Fruit fly (Drosophila melanogaster) Kc167 (cell line): Measurements from ENCODE around the gene CG7276.

Experiments
- Myc ChIP-seq: fragments of >200 bp; optimal IDR thresholded peaks from 2 replicates; lab custom pipeline; 2017; ENCODE audit warnings: missing external identifiers
- Sin3A ChIP-seq: fragments of >200 bp; optimal IDR thresholded peaks from 2 replicates; lab custom pipeline; 2018; ENCODE audit warnings: missing external identifiers
- h ChIP-seq: fragments of >200 bp; optimal IDR thresholded peaks from 3 replicates; lab custom pipeline; 2018; ENCODE audit warnings: missing external identifiers
- insv ChIP-seq: fragments of >200 bp; optimal IDR thresholded peaks from 3 replicates; lab custom pipeline; 2018; ENCODE audit warnings: missing external identifiers
- psq ChIP-seq: fragments of >200 bp; optimal IDR thresholded peaks from 2 replicates; lab custom pipeline; 2017; ENCODE audit warnings: missing external identifiers
- ttk ChIP-seq: sonication (Bioruptor generic); optimal IDR thresholded peaks from 2 replicates; lab custom pipeline; 2017; ENCODE audit warnings: missing external identifiers

The CG7276 gene

DNA sequence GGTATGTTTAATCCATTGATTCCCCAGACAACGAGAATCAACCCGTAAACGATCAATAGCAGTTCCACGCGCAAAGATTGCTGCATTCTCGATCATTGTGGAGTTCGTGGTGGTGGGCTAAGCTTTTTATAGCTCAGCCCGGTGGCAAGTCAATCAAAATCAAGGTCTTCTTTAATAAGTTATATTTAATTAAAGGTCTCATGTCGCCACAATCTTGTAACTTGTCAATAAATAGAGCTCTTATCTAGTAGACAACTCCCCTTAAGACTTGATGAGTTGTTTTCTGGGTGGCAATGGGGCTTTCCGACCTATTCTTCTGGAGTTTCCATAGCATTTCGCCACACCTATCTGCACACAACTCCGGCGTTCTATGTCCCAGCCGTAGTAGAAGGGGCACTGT is 30.1 kb downstream of the CG7276 start, which contains the start of gene CG42728:
Gene CG42728, minus strand, starts transcription at position 101 of the 400 bp plus-strand sequence.
- TF ChIP-seq psq (lab: Kevin White, UChicago) (no peak), Myc (no peak), insv (no peak), ttk (no peak)

DNA sequence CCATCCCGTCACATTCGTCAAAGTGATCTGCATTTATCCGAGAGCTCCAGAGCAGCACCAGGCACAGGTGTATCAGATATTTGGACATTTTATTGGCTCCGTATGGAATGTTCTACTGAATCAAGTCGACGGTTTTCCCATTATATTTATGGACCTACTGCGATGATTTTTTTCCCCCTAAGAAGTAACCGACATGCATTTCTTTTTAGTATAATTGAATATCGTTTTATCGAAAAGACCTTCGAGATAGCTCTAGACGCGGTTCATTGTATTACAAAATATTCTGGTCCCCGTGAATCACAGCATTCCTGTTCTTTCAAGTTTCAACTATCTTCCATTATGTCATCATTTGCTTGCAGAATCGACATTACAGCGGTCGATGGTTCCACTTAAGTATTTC is 31.1 kb downstream of the CG7276 start, which contains the start of gene obst-H:
Gene obst-H, minus strand, starts transcription at position 101 of the 400 bp plus-strand sequence.
- TF ChIP-seq h (lab: Kevin White, UChicago) (no peak), Myc (no peak), Sin3A (lab: Kevin White, UChicago) (no peak), insv (no peak), ttk (no peak), psq (lab: Kevin White, UChicago) (no peak)

DNA sequence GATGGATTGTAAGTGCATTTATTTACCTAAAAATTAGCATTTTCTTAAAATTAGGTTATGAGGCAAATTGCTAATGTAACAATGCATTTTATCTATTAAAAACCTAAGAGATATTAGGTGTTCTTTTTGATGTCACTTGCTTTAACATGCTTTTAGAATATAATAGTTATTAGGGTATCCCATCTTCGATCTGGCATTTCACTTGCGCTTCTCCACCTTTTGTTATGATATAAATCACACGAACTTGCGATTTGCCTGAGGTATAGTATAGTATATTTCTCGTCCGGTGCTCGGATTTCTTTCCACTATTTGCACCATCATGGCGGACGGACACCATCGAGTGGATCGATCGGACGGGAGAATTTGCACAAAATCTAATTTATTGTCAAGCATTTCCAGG is 32.1 kb downstream of the CG7276 start:
- TF ChIP-seq Sin3A (lab: Kevin White, UChicago) (no peak), h (lab: Kevin White, UChicago) (no peak), ttk (no peak), psq (lab: Kevin White, UChicago) (no peak), insv (no peak), Myc (no peak)

DNA sequence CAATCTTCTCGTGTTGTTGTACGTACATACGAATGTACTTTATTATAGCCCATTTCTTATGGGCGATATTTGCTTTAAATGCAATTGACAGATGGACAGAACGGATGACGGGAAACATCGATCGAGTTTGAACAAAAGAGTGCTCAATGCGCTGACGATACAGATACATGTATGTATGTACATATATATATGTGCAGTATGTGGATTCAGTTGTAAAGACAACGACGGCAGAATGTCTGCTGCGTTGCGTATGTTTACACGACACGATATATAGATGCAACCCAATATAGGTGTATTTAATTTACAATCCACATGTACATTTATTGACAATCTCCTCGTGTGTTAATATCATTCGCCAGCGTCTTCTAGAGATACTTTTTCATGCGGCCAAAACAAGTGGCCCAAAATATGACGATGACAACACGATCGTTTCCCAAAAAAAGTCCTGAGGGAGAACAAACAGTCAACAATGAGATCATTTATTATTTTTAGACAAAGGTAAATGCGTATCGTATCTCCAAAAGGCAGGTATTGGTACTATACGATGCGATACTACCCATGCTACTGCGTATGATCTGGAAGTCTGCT is 32.7 kb downstream of the CG7276 start:
- TF ChIP-seq Sin3A (lab: Kevin White, UChicago) (no peak), insv (no peak), ttk (no peak), Myc (no peak), psq (lab: Kevin White, UChicago) (no peak), h (lab: Kevin White, UChicago) (no peak)

DNA sequence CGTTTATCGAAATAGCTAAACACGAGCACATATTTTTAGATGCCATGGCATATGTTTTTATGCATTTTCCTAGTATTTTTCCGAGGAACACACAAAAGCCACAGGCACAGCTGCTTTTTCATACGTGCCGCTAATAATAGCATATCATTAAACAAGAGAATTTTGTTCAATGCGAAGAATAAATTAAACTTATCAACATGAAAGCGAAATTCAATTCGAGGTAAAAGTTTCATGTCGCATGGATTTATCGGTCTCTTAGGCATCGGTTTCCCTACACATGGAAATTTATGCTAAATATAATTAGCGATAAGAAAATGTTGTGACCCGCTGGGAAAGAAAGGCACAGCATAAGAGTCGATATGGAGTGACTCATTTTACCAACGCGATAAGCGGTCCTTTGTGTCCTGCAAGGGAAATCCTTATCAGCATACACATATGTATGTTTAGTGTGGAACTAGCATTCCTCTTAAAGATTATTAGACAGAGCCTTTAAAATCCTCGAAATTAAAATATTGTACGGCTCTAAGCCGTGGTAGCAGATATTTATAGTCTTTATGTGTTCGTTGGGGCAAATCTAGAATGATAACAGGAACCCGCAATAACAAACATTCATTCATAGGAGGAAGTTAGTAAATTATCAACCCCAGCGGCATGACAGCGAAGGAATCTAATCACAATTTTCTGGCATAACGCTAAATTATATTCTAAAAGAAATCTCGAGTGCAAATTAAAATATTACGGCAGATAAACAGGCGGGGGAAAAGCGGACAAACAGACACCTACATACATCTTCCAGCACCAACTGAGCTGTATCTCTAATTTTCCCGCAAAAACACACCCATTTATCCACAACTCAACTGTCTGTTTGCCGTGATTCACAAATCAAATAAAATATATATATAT is 33.7 kb downstream of the CG7276 start, which contains the start of gene CG43248:
Gene CG43248, minus strand, starts transcription at position 51 of the 903 bp plus-strand sequence.
- TF ChIP-seq Sin3A (lab: Kevin White, UChicago), result no peak
- no peak for TF ChIP-seq insv
- TF ChIP-seq psq (lab: Kevin White, UChicago), result no peak

DNA sequence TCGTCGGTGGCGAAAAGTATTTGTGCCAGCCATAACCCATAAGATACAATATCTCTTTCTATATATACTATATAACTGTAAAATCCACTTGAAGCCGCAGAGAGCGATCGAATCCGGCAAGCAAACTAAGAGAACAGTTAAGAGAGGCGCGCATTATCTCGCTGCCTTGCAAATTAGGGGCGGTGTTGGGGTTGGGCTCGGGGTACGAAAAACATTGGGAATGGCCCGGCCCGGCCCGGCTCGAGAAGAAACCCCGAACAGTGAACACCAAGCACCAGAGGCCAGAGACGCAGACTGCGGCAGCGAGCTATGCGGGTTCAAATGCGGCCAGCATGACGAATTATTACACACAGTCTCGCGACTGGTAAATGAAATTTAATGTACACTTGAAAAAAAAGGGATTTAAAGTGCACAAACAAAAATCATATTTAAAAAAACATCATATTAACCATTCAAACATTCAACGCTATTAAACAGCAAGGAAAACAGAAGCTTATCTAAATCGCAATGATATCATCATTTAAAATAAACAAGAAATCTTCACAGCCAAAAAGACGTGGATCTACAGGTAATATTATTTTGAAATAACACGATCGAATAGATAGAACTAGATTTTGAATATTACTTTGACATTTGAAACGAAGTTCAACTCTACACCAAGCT is 34.5 kb downstream of the CG7276 start:
- TF ChIP-seq ttk (no peak), psq (lab: Kevin White, UChicago) (no peak), h (lab: Kevin White, UChicago) (no peak), insv (no peak), Sin3A (lab: Kevin White, UChicago) (no peak), Myc (no peak)

DNA sequence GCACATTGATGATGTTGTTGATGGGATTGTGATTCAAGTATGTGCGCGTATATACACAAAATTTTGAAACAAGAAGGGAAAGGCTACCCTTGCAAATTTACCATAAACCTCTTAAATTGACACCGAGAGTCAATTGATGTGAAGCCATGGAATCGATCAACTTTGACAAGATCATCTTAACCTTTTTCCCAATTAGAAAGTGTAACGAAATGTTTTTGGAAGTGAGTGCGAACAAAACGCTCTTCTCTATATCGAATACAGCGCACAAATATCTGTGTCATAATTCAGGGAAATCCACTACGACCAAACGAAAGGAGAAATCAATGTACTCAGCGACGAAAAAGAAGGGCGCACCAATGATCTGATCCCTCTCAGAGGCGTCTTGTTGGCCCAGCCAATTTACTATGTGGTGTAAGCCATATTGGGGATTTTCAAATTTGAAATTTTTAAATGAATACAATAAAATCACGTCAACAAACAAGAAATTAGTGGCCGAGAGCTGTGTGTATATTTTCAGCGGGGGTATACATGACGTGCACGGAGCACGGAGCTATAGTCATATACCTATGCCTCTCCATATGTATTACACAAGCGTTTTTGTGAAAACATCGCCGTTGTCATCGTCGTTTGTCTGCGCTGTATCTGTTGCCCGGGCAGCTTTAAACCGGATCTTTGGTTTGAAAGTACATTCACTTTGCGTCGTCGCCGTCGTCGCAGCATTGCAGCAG is 35.6 kb downstream of the CG7276 start:
- TF ChIP-seq ttk (no peak), insv (no peak), Myc (no peak), h (lab: Kevin White, UChicago) (no peak), Sin3A (lab: Kevin White, UChicago) (no peak), psq (lab: Kevin White, UChicago) (no peak)

DNA sequence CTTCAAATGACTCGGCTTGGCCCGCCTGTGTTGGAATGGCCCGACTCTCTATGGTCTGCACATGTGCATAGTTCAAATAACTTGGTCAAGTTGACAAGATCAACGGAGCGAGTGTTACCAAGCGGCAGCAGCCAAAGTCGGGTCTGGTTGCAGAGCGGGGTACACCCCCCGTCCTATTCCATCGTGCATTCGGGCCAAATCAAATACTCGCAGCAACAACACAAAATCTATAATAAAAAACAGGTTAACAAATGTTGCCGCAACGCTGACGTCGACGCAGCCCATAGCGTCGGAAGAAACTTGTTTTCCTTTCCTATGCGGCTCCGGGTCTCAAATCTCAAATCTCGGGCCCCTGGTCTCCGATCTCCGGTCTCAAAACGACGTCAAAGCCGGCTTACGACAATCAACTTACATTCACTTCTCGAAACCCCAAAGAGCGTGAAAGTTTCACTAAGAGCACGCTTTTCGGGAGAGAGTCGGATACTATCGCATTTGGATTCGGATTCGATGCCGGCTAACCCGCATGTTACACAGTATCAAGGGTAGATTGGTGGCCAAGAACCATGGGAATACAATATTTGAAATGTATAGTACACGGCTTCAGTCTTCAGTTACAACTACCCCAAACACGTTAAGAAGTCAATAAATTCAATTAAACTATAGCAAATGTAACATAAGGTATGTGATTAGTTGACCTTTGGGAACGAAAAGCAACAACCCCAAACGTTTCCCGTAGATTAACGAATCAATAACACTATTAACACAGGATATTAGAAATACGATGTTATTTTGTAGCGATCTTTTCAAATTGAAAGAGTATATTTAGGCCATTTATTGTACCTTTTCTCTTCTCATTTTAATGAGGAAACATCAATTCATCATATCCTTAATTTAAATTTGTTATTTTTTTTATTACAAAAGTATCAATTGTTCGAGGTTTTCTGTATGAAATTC is 36.5 kb downstream of the CG7276 start:
- TF ChIP-seq insv, result no peak
- no peak for TF ChIP-seq psq (lab: Kevin White, UChicago)
- TF ChIP-seq ttk, result no peak
- TF ChIP-seq h (lab: Kevin White, UChicago), result no peak
- TF ChIP-seq Sin3A (lab: Kevin White, UChicago), result no peak
- no peak for TF ChIP-seq Myc

DNA sequence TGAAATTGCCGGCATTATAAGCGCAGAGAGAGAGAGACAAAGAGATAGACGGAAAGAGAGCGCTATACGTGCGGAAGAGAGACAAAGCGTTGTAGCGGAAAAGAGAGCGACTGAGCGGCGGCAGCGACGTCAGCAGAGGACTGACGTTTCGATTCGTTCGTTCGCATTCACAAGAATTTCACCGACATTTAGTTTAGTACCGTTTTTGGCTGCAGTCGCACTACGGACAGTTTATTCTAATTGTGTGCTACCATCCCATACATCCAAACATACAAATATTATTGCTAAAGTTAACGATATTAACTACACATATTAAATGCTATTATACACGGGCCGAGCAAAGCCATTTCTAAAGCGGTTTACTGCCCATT is 37.2 kb downstream of the CG7276 start, which contains the start of gene CrebA:
Gene CrebA, plus strand, starts transcription at position 168 of the 371 bp plus-strand sequence.
- TF ChIP-seq Myc, result no peak
- TF ChIP-seq ttk, result no peak
- no peak for TF ChIP-seq Sin3A (lab: Kevin White, UChicago)
- TF ChIP-seq insv, result no peak
- no peak for TF ChIP-seq psq (lab: Kevin White, UChicago)
- TF ChIP-seq h (lab: Kevin White, UChicago), result no peak

DNA sequence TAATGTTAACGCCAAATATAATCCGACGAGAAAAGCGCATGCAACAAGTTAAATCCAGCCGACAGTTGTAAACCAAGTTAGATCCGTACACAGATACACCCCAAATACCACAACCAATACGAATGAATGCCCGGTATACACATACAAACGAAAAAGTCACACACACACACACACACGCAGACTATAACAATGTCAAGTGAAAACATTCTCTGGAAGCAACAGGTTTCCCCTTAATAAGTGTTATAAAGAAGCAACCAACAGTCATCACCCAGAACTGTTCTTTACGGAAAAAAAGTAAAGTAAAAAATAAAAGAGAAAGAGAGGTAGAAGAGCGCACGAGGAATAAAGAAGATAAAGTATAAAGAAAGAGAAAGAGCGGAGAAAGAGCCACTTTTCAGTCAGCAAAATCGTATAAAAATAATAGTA is 37.8 kb downstream of the CG7276 start:
- no peak for TF ChIP-seq h (lab: Kevin White, UChicago)
- TF ChIP-seq Myc, result no peak
- TF ChIP-seq insv, result no peak
- no peak for TF ChIP-seq Sin3A (lab: Kevin White, UChicago)
- TF ChIP-seq psq (lab: Kevin White, UChicago), result no peak
- no peak for TF ChIP-seq ttk

DNA sequence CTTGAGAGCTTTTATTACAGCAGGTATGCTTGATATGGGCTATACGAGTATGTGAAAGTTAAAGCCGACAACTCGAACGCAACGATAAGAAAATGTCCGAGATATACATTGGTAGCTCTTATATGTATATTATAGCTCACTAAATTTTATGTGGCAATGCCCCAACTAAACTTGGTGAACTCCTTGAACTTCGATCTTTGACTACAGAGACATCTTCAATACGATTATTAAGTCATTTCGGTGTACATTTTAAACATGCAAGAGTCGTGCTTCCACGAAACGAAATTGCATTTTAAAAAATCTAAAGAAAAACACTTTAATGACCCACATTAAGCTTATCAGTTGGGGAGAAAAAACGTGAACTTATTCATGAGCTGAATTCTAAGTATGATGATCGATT is 38.5 kb downstream of the CG7276 start:
- no peak for TF ChIP-seq psq (lab: Kevin White, UChicago)
- TF ChIP-seq insv, result no peak
- TF ChIP-seq Sin3A (lab: Kevin White, UChicago), result no peak
- TF ChIP-seq Myc, result no peak
- no peak for TF ChIP-seq h (lab: Kevin White, UChicago)
- no peak for TF ChIP-seq ttk
